Fruit fly (Drosophila melanogaster): ENCODE data around the gene CG4374.

- TF ChIP-seq CG8478 (optimal IDR thresholded peaks at IDR 0.05) (no peak), CTCF (optimal IDR thresholded peaks at IDR 0.05) (no peak)
Observed at dm6 chr3R:23390769-23391309, 81.2 kb downstream of the CG4374 start.
